Fruit fly (Drosophila melanogaster) whole organism: Measurements from ENCODE around the gene CG3397.

ENCODE experiments used
- CG8478 ChIP-seq: fragments of >200 bp; optimal IDR thresholded peaks from 2 replicates; lab custom pipeline; 2018; ENCODE audit warnings: inconsistent platforms
- Dll ChIP-seq: fragments of >200 bp; optimal IDR thresholded peaks from 2 replicates; lab custom pipeline; 2017
- EcR ChIP-seq, 2 experiments: fragments of >200 bp; optimal IDR thresholded peaks; 2 replicates each; lab custom pipeline; 2017; ENCODE audit warnings: missing biosample characterization in 2 of 2, missing genetic modification characterization in 2 of 2, missing genetic modification reagents in 2 of 2
- usp ChIP-seq: fragments of >200 bp; optimal IDR thresholded peaks from 2 replicates; lab custom pipeline; 2017; ENCODE audit warnings: missing biosample characterization, missing genetic modification characterization, mixed read lengths

DNA sequence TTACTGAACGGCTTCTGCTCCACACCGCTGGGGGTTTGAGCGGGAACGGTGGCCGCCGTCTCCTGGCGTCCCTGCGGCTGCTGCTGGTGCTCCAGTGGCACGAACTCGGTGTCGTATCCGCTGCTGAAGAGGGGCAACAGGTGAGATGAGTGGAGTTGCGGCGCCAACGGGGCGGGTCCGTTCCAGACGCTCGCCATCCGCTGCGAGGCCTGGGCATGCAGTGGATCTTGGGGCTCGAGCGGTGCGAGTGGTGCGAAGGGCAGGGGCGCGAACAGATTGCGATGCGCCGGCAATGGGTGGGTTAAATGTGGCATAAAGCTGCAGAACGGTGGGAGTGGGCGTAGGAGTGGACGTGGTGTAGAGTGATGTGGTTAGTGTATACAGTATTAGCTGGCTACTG is 4.9 kb upstream of the CG3397 start:
- TF ChIP-seq CG8478 (lab: Kevin White, UChicago): no peak
- TF ChIP-seq Dll (lab: Kevin White, UChicago): no peak
- no peak for TF ChIP-seq usp (GFP tag; lab: Kevin White, UChicago)
- TF ChIP-seq EcR (GFP tag; optimal IDR thresholded peaks at IDR 0.05; lab: Kevin White, UChicago): no peak
